Fruit fly (Drosophila melanogaster) S2 (cell line): ENCODE data around the gene CG4907.

Source experiments
- CG8478 ChIP-seq: fragments of >200 bp; optimal IDR thresholded peaks from 2 replicates; lab custom pipeline; 2018
- CTCF ChIP-seq, 2 experiments: fragments of >200 bp; optimal IDR thresholded peaks; 2 replicates each; lab custom pipeline; 2018

dm6 chr3R:22667959-22668316 is 42.6 kb downstream of the CG4907 start:
- TF ChIP-seq CTCF (optimal IDR thresholded peaks at IDR 0.05; lab: Kevin White, UChicago) = no peak
- TF ChIP-seq CG8478 = no peak
